Worm (Caenorhabditis elegans) whole organism, L2 larva: ENCODE measurements around the gene immp-1.
"Not testable (repeated sequence)": the region's sequence is repeated elsewhere in the genome, so short reads cannot be mapped to it uniquely, and the experiment has no call there.

ENCODE experiments used
- C34F6.9 ChIP-seq: fragments of 150-350 bp; optimal IDR thresholded peaks from 2 replicates; lab custom pipeline; 2014; ENCODE audit warnings: missing biosample characterization, missing genetic modification characterization
- F13H6.1 ChIP-seq: sonication (generic microtip); optimal IDR thresholded peaks from 2 replicates; lab custom pipeline; 2016; ENCODE audit warnings: missing genetic modification characterization, missing compliant biosample characterization
- R02D3.7 ChIP-seq: fragments of 150-350 bp; optimal IDR thresholded peaks from 2 replicates; lab custom pipeline; 2014; ENCODE audit warnings: missing biosample characterization, missing genetic modification characterization
- Y55F3AM.14 ChIP-seq: fragments of 200-800 bp; sonication (Bioruptor generic); optimal IDR thresholded peaks from 2 replicates; lab custom pipeline; 2018; ENCODE audit warnings: mild to moderate bottlenecking, missing genetic modification characterization, missing compliant biosample characterization
- ZK546.5 ChIP-seq: sonication (generic microtip); optimal IDR thresholded peaks from 2 replicates; lab custom pipeline; 2017; ENCODE audit warnings: missing biosample characterization, missing genetic modification characterization
- alr-1 ChIP-seq: fragments of 150-350 bp; optimal IDR thresholded peaks from 2 replicates; lab custom pipeline; 2014; ENCODE audit warnings: missing biosample characterization, missing genetic modification characterization
- ama-1 ChIP-seq: fragments of 150-350 bp; optimal IDR thresholded peaks from 2 replicates; lab custom pipeline; 2018; ENCODE audit warnings: inconsistent platforms
- ceh-82 ChIP-seq: fragments of 150-350 bp; optimal IDR thresholded peaks from 2 replicates; lab custom pipeline; 2014; ENCODE audit warnings: missing biosample characterization, missing genetic modification characterization
- crh-2 ChIP-seq: sonication (generic microtip); optimal IDR thresholded peaks from 2 replicates; lab custom pipeline; 2017; ENCODE audit warnings: missing biosample characterization, missing genetic modification characterization
- egl-27 ChIP-seq: sonication (generic microtip); optimal IDR thresholded peaks from 3 replicates; lab custom pipeline; 2017; ENCODE audit warnings: missing biosample characterization, missing genetic modification reagents, missing genetic modification characterization
- elt-3 ChIP-seq: sonication (generic microtip); optimal IDR thresholded peaks from 2 replicates; lab custom pipeline; 2017; ENCODE audit warnings: missing biosample characterization, missing genetic modification characterization
- lin-11 ChIP-seq: fragments of 150-350 bp; sonication (generic microtip); optimal IDR thresholded peaks from 2 replicates; lab custom pipeline; 2014; ENCODE audit warnings: missing biosample characterization, missing genetic modification characterization, inconsistent platforms, mixed read lengths
- lsy-2 ChIP-seq, 2 experiments: fragments of 150-350 bp in 1 of 2; sonication (generic microtip) in 1 of 2; optimal IDR thresholded peaks; 2 replicates each; lab custom pipeline; 2014 to 2017; ENCODE audit warnings: missing biosample characterization in 2 of 2, missing genetic modification characterization in 2 of 2
- mbf-1 ChIP-seq: sonication (generic microtip); optimal IDR thresholded peaks from 2 replicates; lab custom pipeline; 2017; ENCODE audit warnings: missing biosample characterization, missing genetic modification characterization
- mdl-1 ChIP-seq, 2 experiments: fragments of 150-350 bp in 1 of 2; sonication (generic microtip) in 1 of 2; optimal IDR thresholded peaks; 2 replicates each; lab custom pipeline; 2017; ENCODE audit warnings: missing biosample characterization in 2 of 2, missing genetic modification characterization in 2 of 2
- nhr-10 ChIP-seq: sonication (generic microtip); optimal IDR thresholded peaks from 2 replicates; lab custom pipeline; 2017; ENCODE audit warnings: missing biosample characterization, missing genetic modification characterization
- nhr-129 ChIP-seq: fragments of 150-350 bp; optimal IDR thresholded peaks from 2 replicates; lab custom pipeline; 2014; ENCODE audit warnings: missing biosample characterization, missing genetic modification characterization
- nhr-23 ChIP-seq: fragments of 150-350 bp; optimal IDR thresholded peaks from 2 replicates; lab custom pipeline; 2014; ENCODE audit warnings: missing biosample characterization, missing genetic modification reagents, missing genetic modification characterization
- nhr-237 ChIP-seq: fragments of 150-350 bp; optimal IDR thresholded peaks from 2 replicates; lab custom pipeline; 2014; ENCODE audit warnings: missing biosample characterization, missing genetic modification characterization
- nhr-6 ChIP-seq: fragments of 150-350 bp; optimal IDR thresholded peaks from 2 replicates; lab custom pipeline; 2014; ENCODE audit warnings: missing biosample characterization, missing genetic modification characterization
- peb-1 ChIP-seq: fragments of 150-350 bp; optimal IDR thresholded peaks from 2 replicates; lab custom pipeline; 2014; ENCODE audit warnings: missing biosample characterization, missing genetic modification characterization
- skn-1 ChIP-seq: sonication (generic microtip); optimal IDR thresholded peaks from 2 replicates; lab custom pipeline; 2017; ENCODE audit warnings: missing biosample characterization, missing genetic modification characterization
- sma-9 ChIP-seq, 2 experiments: fragments of 150-350 bp in 1 of 2; sonication (generic microtip) in 1 of 2; optimal IDR thresholded peaks; 2 replicates each; lab custom pipeline; 2014 to 2016; ENCODE audit warnings: missing genetic modification characterization in 2 of 2, mild to moderate bottlenecking in 1 of 2, missing biosample characterization in 1 of 2, missing compliant biosample characterization in 1 of 2, missing genetic modification reagents in 1 of 2, moderate library complexity in 1 of 2
- snpc-4 ChIP-seq: fragments of 150-350 bp; optimal IDR thresholded peaks from 2 replicates; lab custom pipeline; 2014; ENCODE audit warnings: missing biosample characterization, missing genetic modification characterization
- unc-39 ChIP-seq: fragments of 150-350 bp; optimal IDR thresholded peaks from 2 replicates; lab custom pipeline; 2014; ENCODE audit warnings: missing biosample characterization, missing genetic modification characterization
- unc-55 ChIP-seq: fragments of 150-350 bp; sonication (generic microtip); optimal IDR thresholded peaks from 3 replicates; lab custom pipeline; 2014; ENCODE audit warnings: missing biosample characterization, missing genetic modification reagents, missing genetic modification characterization
- ztf-1 ChIP-seq: fragments of 200-800 bp; sonication (Bioruptor generic); conservative IDR thresholded peaks from 2 replicates; pipeline ENCODE4 v1.3.6; 2022; ENCODE audit warnings: missing genetic modification characterization, missing compliant biosample characterization
- ztf-11 ChIP-seq: sonication (generic microtip); optimal IDR thresholded peaks from 2 replicates; lab custom pipeline; 2017; ENCODE audit warnings: missing biosample characterization, missing genetic modification characterization

Gene immp-1

ce11 chrIII:11777321-11777720 lies 2.6 kb downstream of the immp-1 start, which contains the start of gene mdt-21:
Gene mdt-21 (plus strand): TSS chrIII:11777621.
- no peak for TF ChIP-seq nhr-129 (tag; lab: Kevin White, UChicago)

DNA sequence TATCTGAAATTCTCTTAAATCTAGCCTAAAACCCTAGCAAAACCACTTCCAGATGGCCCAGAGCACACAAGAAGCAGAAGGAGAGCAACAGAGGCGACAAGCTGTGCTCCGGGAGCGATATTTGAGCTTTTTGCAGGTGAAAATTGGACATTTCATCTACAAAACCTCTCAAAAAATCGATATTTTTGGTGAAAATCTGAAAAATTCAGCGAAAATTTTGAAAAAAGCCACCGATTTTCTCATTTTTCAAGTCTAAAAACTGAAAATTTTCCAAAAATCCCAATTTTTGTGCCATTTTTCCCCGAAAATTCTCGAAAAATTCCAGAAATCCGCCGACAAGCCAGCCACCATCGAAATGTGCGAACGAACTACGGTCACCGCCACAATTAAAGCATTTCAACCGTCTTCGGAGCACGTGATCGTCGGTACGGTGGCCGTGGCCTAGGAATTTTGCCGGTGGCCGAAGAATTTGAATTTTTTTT lies 5.5 kb downstream of the immp-1 start, which contains the start of gene C24H11.5:
TSS of gene C24H11.5 (plus strand) at position 51 of the 482 bp plus-strand sequence.
- no peak for TF ChIP-seq lsy-2 (tag; optimal IDR thresholded peaks at IDR 0.05; lab: Kevin White, UChicago)
- no peak for TF ChIP-seq egl-27 (tag; lab: Kevin White, UChicago)
- no peak for TF ChIP-seq ama-1 (lab: Kevin White, UChicago)
- TF ChIP-seq R02D3.7: no peak
- TF ChIP-seq C34F6.9 (tag; lab: Kevin White, UChicago): no peak
- TF ChIP-seq alr-1 (tag; lab: Kevin White, UChicago): no peak

- TF ChIP-seq ztf-11 (tag; lab: Kevin White, UChicago): no peak
- TF ChIP-seq nhr-10 (tag; lab: Kevin White, UChicago): no peak
- no peak for TF ChIP-seq Y55F3AM.14 (GFP tag; lab: Kevin White, UChicago)
- no peak for TF ChIP-seq nhr-6 (tag; lab: Kevin White, UChicago)
- no peak for TF ChIP-seq mbf-1 (tag; lab: Kevin White, UChicago)
- no peak for TF ChIP-seq nhr-129 (tag; lab: Kevin White, UChicago)
- TF ChIP-seq nhr-23 (tag; lab: Kevin White, UChicago): no peak
- no peak for TF ChIP-seq lsy-2 (tag; optimal IDR thresholded peaks at IDR 0.05; lab: Kevin White, UChicago)
- TF ChIP-seq lin-11 (tag; lab: Kevin White, UChicago): no peak
- no peak for TF ChIP-seq ztf-1 (GFP tag; lab: Robert Waterston, UW)
Observed at ce11 chrIII:11781800-11782199, 7.0 kb downstream of the immp-1 start, which contains the start of gene srd-74. Gene srd-74 (plus strand): TSS chrIII:11782100.

- TF ChIP-seq mdl-1 (tag; optimal IDR thresholded peaks at IDR 0.05; lab: Kevin White, UChicago) (no peak), crh-2 (no peak), ZK546.5 (tag; lab: Kevin White, UChicago) (no peak)
Observed at ce11 chrIII:11785961-11786360, 11.2 kb downstream of the immp-1 start, which contains the start of gene tbx-38. Gene tbx-38 (minus strand): TSS chrIII:11786061.

DNA sequence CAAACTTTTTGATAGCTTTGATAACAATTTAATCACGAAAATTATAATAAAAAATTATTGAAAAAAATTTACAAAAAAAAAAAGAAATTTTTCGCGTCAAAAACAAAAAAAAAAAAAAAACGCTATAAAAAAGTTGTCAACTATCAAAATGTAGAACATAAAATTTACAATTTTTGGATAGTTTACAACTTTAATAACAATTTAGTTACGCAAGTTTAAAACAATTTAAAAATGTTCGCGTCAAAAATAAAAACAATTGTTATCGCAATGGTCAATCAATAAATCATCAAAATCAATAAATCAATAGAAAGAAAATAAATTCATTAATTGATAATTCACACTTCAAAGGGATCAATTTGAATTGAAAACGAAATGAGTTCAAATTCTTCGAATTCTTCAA lies 12.6 kb downstream of the immp-1 start, which contains the start of gene C24H11.1:
TSS of gene C24H11.1 (plus strand) at position 301 of the 400 bp plus-strand sequence.
- not testable (repeated sequence) for TF ChIP-seq elt-3 (tag; lab: Kevin White, UChicago); unc-55 (GFP tag; lab: Kevin White, UChicago); skn-1 (tag; lab: Kevin White, UChicago)
- TF ChIP-seq, all 48 proteins: peak for 0; not testable (repeated sequence) for 48

DNA sequence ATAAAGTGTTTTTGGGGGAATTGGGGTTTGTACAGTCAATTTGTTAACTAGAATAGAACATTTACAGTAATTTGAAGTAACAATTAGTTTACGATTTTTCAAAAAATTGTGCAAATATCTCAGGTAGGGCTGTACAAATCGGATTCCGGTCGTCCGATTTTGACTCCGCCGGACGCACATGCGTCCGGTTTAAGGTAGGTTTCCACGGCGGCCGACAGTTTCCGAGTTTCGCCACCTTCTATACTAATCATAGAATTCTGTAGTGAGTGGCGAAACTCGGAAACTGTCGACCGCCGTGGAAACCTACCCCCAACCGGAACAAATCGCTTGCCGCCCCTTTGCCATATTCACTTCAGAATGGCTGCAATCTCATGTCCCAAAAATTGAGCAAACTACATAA lies 14.7 kb downstream of the immp-1 start:
- no peak for TF ChIP-seq unc-39 (tag; lab: Kevin White, UChicago)
- no peak for TF ChIP-seq snpc-4 (tag; lab: Kevin White, UChicago)
- no peak for TF ChIP-seq ceh-82 (tag; lab: Kevin White, UChicago)
- TF ChIP-seq ztf-11 (tag; lab: Kevin White, UChicago): no peak
- no peak for TF ChIP-seq elt-3 (tag; lab: Kevin White, UChicago)
- TF ChIP-seq peb-1: no peak
- TF ChIP-seq nhr-23 (tag; lab: Kevin White, UChicago): no peak
- TF ChIP-seq crh-2: no peak
- no peak for TF ChIP-seq sma-9 (GFP tag; optimal IDR thresholded peaks at IDR 0.05; lab: Kevin White, UChicago)
- TF ChIP-seq sma-9 (tag; optimal IDR thresholded peaks at IDR 0.05; lab: Kevin White, UChicago): no peak
- TF ChIP-seq mbf-1 (tag; lab: Kevin White, UChicago): no peak
- TF ChIP-seq F13H6.1 (tag; lab: Kevin White, UChicago): no peak
- TF ChIP-seq nhr-237: no peak
- TF ChIP-seq, all 48 proteins: peak for 0
